Worm (Caenorhabditis elegans): ENCODE data around the gene F56F11.4.

Gene F56F11.4

DNA sequence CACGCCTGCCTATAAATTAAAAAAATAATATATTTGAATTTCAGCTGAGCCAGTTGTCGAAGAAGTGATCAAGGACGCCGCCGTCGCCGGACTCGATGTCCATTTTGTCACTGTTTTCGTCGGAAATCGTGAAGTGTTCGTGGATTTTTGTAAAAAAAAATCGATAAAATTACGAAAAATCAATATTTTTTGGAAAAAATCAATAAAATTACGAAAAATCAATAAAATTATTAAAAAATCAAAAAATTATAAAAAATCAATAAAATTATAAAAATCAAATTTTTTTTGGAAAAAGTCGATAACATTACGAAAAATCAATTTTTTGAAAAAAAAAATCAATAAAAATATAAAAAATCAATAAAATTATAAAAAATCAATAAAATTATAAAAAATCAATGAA lies 21.0 kb upstream of the F56F11.4 start:
- TF ChIP-seq sox-4 (tag; optimal IDR thresholded peaks at IDR 0.05) = no peak
- TF ChIP-seq ceh-82 (tag; optimal IDR thresholded peaks at IDR 0.05) = no peak
- no peak for TF ChIP-seq lsy-2 (tag; optimal IDR thresholded peaks at IDR 0.05)

DNA sequence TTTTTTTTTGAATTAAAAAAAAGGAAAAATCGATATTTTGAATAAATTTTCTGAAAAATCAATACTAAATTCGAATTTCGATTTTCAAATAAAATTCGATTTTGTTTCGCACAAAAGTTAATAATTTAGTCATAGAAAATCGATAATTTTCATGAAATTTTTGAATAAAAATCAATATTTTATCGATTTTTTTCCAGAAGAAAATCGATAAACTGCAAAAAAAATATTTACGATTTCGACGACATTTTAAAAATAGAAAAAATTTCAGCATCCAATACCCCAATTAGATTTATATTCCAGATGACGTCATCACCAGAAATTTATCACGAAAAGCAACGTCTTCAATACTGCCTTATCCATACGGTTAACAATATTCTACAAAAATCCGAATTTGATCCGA lies 19.7 kb upstream of the F56F11.4 start, which contains the start of gene josd-1:
Gene josd-1 (plus strand): TSS at position 301 of the 400 bp plus-strand sequence.
- no peak for TF ChIP-seq elt-3 (tag; optimal IDR thresholded peaks at IDR 0.05)
- no peak for TF ChIP-seq ceh-90 (tag; optimal IDR thresholded peaks at IDR 0.05)
- TF ChIP-seq unc-30 (tag; optimal IDR thresholded peaks at IDR 0.05) = no peak
- no peak for TF ChIP-seq fkh-10 (GFP tag; optimal IDR thresholded peaks at IDR 0.05)
- TF ChIP-seq grh-1 (GFP tag; IDR thresholded peaks at IDR 0.05) = no peak
- no peak for TF ChIP-seq elt-2 (tag; optimal IDR thresholded peaks at IDR 0.05)
- TF ChIP-seq C16A3.4 (tag; optimal IDR thresholded peaks at IDR 0.05) = no peak
- TF ChIP-seq rnt-1 (tag; optimal IDR thresholded peaks at IDR 0.05) = no peak
- no peak for TF ChIP-seq dsc-1 (tag; optimal IDR thresholded peaks at IDR 0.05)
- TF ChIP-seq vab-15 (tag; optimal IDR thresholded peaks at IDR 0.05) = no peak
- TF ChIP-seq xbp-1 (tag; optimal IDR thresholded peaks at IDR 0.05) = no peak
- TF ChIP-seq hlh-4 (tag; optimal IDR thresholded peaks at IDR 0.05) = no peak
- no peak for TF ChIP-seq C04F5.9 (tag; optimal IDR thresholded peaks at IDR 0.05)
- TF ChIP-seq Y116A8C.19 (tag; optimal IDR thresholded peaks at IDR 0.05; ENCODE audit: borderline replicate concordance) = no peak
- no peak for TF ChIP-seq sox-4 (tag; optimal IDR thresholded peaks at IDR 0.05)
- no peak for TF ChIP-seq pag-3 (tag; optimal IDR thresholded peaks at IDR 0.05; ENCODE audit: borderline replicate concordance, insufficient read depth)
- TF ChIP-seq nhr-76 (tag; optimal IDR thresholded peaks at IDR 0.05) = no peak

DNA sequence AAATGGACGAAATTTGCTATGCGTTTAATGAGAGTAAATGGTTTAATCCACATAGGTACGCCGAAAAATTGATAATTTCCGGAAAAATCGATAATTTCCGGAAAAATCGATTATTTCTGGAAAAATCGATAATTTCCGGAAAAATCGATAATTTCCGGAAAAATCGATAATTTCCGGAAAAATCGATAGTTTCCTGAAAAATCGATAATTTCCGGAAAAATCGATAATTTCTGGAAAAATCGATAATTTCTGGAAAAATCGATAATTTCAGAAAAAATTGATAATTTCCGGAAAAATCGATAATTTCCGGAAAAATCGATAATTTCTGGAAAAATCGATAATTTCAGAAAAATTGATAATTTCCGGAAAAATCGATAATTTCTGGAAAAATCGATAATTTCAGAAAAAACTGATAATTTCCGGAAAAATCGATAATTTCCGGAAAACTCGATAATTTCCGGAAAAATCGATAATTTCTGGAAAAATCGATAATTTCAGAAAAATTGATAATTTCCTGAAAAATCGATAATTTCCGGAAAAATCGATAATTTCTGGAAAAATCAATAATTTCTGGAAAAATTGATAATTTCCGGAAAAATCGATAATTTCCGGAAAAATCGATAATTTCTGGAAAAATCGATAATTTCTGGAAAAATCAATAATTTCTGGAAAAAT lies 19.1 kb upstream of the F56F11.4 start:
- TF ChIP-seq grh-1 (GFP tag; IDR thresholded peaks at IDR 0.05) = 0 out of 2 replicates have a peak, but pooled peaks have one; percentile 14

DNA sequence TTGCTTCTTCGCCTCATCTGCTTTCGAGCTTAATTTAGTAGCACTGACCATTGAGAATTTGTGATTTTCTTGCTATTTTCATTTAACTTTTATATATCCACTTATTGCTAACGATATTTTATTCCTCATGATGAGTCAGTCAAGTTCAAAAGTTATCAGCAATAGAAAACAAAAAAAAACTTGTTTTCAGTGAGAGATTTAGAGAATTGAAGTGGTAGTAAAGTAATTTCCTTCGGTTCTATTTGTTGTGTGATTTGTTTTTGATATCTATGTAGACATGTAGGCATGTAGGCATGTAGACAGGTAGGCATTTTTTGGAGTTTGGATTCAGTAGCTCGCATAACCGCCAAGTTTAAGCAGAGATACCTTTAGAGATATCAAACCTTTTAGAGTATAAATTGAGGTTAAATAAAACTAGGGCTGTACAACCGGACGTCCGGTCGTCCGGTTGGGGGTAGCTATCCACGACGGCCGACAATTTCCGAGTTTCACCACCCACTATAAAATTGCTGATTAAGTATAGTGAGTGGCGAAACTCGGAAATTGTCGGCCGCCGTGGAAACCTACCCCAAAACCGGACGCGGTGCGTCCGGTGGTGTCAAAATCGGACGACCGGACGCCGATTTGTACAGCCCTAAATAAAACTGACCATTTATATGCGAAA lies 15.0 kb upstream of the F56F11.4 start, which contains the start of gene Y71H2AR.2:
Gene Y71H2AR.2 (minus strand): TSS at position 51 of the 664 bp plus-strand sequence.
- TF ChIP-seq ceh-8 (GFP tag; optimal IDR thresholded peaks at IDR 0.05) (no peak), hlh-17 (GFP tag; optimal IDR thresholded peaks at IDR 0.05; ENCODE audit: borderline replicate concordance) (no peak), pqm-1 (tag; optimal IDR thresholded peaks at IDR 0.05) (no peak), alr-1 (tag; optimal IDR thresholded peaks at IDR 0.05; ENCODE audit: borderline replicate concordance) (no peak), tbx-2 (tag; optimal IDR thresholded peaks at IDR 0.05) (no peak), lin-15B (tag; optimal IDR thresholded peaks at IDR 0.05) (no peak), zip-4 (GFP tag; optimal IDR thresholded peaks at IDR 0.05) (no peak), unc-98 (GFP tag; IDR thresholded peaks at IDR 0.05) (no peak), isw-1 (GFP tag; IDR thresholded peaks at IDR 0.05) (no peak), egl-13 (tag; optimal IDR thresholded peaks at IDR 0.05) (no peak), unc-130 (tag; optimal IDR thresholded peaks at IDR 0.05) (no peak)

DNA sequence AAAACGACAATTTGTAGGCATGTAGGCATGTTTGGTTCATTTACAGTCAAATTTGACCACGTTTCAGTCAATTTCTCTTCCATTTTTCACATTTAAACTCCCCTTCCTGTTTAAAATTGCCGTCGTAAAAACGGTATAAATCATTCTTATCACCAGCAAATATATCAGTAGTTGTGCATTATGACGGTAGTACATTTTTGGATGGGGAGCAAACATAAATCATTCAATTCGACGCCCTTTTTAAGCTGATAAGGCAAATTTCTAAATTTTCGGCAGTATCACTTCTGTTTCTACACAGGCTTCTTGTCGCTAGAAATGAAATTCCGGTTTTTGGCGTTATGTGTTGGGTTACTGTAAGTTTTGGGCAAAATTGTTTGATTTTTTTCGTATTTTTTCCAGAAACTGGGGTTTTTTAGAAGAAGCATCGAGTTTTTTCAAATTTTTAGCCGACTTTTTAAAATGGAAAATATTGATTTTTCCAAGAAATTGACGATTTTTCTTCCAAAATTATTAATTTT lies 14.1 kb upstream of the F56F11.4 start, which contains the start of gene H34I24.2:
Gene H34I24.2 (plus strand): TSS at position 189 of the 518 bp plus-strand sequence.
- TF ChIP-seq skn-1 (tag; optimal IDR thresholded peaks at IDR 0.05) = no peak
- TF ChIP-seq elt-3 (tag; optimal IDR thresholded peaks at IDR 0.05) = no peak
- no peak for TF ChIP-seq zag-1 (tag; optimal IDR thresholded peaks at IDR 0.05)
- TF ChIP-seq elt-2 (tag; optimal IDR thresholded peaks at IDR 0.05) = peak; percentile 23
- no peak for TF ChIP-seq unc-62 (GFP tag; optimal IDR thresholded peaks at IDR 0.05)
